Fruit fly (Drosophila melanogaster) whole organism, prepupa: ENCODE results near the gene Cby.

Source experiments
- Blimp-1 ChIP-seq: fragments of 200-800 bp; sonication (Bioruptor generic); optimal IDR thresholded peaks from 3 replicates; lab custom pipeline; 2017; ENCODE audit warnings: missing biosample characterization, missing genetic modification characterization, mild to moderate bottlenecking, moderate library complexity, missing genetic modification reagents
- CG8119 ChIP-seq: fragments of 200-800 bp; sonication (Bioruptor generic); IDR thresholded peaks from 3 replicates; pipeline ENCODE4 v1.3.6; 2022; ENCODE audit warnings: missing biosample characterization, missing genetic modification characterization
- Ets96B ChIP-seq: fragments of 200-800 bp; optimal IDR thresholded peaks from 2 replicates; lab custom pipeline; 2019; ENCODE audit warnings: missing biosample characterization, mild to moderate bottlenecking, missing genetic modification characterization, moderate library complexity
- Hr39 ChIP-seq: fragments of 200-800 bp; sonication (Bioruptor generic); optimal IDR thresholded peaks from 2 replicates; lab custom pipeline; 2016; ENCODE audit warnings: missing biosample characterization, missing genetic modification characterization
- Sox14 ChIP-seq: fragments of 200-800 bp; sonication (Bioruptor generic); optimal IDR thresholded peaks from 3 replicates; lab custom pipeline; 2016; ENCODE audit warnings: missing biosample characterization, missing genetic modification characterization
- svp ChIP-seq: fragments of 200-800 bp; sonication (Bioruptor generic); peaks from one replicate; lab custom pipeline; 2016; ENCODE audit warnings: missing biosample characterization, missing genetic modification characterization

- TF ChIP-seq Hr39 (GFP tag; lab: Kevin White, UChicago) (peak; percentile 96), Blimp-1 (GFP tag; lab: Kevin White, UChicago) (peak; percentile 80), Sox14 (GFP tag; lab: Kevin White, UChicago) (peak; percentile 93), CG8119 (GFP tag; lab: Robert Waterston, UW) (peak; percentile 89), Ets96B (peak; percentile 78), svp (GFP tag; lab: Kevin White, UChicago) (peak; percentile 99)
Measured at dm6 chr3R:21859509-21859908, 8.3 kb upstream of the Cby start.
